Worm (Caenorhabditis elegans) whole organism, L4 larva: ENCODE results near the gene C49C8.8.

Experiments used
- F37D6.2 ChIP-seq: sonication (generic microtip); optimal IDR thresholded peaks from 2 replicates; lab custom pipeline; 2016; ENCODE audit warnings: mild to moderate bottlenecking, missing genetic modification characterization, missing compliant biosample characterization
- R02D3.7 ChIP-seq: fragments of 150-350 bp; sonication (generic microtip); optimal IDR thresholded peaks from 3 replicates; lab custom pipeline; 2014; ENCODE audit warnings: missing biosample characterization, missing genetic modification characterization
- T26A8.4 ChIP-seq: fragments of 200-800 bp; sonication (Bioruptor generic); IDR thresholded peaks from 2 replicates; pipeline ENCODE4 v1.3.6; 2022; ENCODE audit warnings: missing genetic modification characterization, missing compliant biosample characterization
- Y48G9A.11 ChIP-seq: fragments of 200-800 bp; sonication (Bioruptor generic); IDR thresholded peaks from 2 replicates; pipeline ENCODE4 v1.3.6; 2022; ENCODE audit warnings: missing genetic modification reagents, missing genetic modification characterization, missing compliant biosample characterization
- ZK337.2 ChIP-seq: fragments of 200-800 bp; sonication (Bioruptor generic); IDR thresholded peaks from 2 replicates; pipeline ENCODE4 v1.3.6; 2022; ENCODE audit warnings: missing genetic modification reagents, missing genetic modification characterization, missing compliant biosample characterization
- ZK546.5 ChIP-seq, 2 experiments: sonication (generic microtip); optimal IDR thresholded peaks; 2 replicates each; lab custom pipeline; 2017; ENCODE audit warnings: missing biosample characterization in 2 of 2, missing genetic modification characterization in 2 of 2
- aly-2 ChIP-seq: sonication (generic microtip); optimal IDR thresholded peaks from 2 replicates; lab custom pipeline; 2018; ENCODE audit warnings: missing biosample characterization, missing genetic modification characterization
- ama-1 ChIP-seq: fragments of 150-350 bp; optimal IDR thresholded peaks from 2 replicates; lab custom pipeline; 2014; ENCODE audit warnings: inconsistent platforms, mixed read lengths
- attf-4 ChIP-seq: sonication (generic microtip); optimal IDR thresholded peaks from 3 replicates; lab custom pipeline; 2017; ENCODE audit warnings: missing biosample characterization, missing genetic modification characterization
- ceh-44 ChIP-seq: fragments of 200-800 bp; sonication (Bioruptor generic); IDR thresholded peaks from 2 replicates; pipeline ENCODE4 v1.3.6; 2022; ENCODE audit warnings: missing genetic modification reagents, missing genetic modification characterization, missing compliant biosample characterization
- cey-2 ChIP-seq: sonication (generic microtip); optimal IDR thresholded peaks from 3 replicates; lab custom pipeline; 2017; ENCODE audit warnings: missing genetic modification characterization, mild to moderate bottlenecking, missing compliant biosample characterization, antibody characterized with exemption, borderline replicate concordance; ENCODE audit not compliant: insufficient read depth
- ctbp-1 ChIP-seq: fragments of 200-800 bp; sonication (Bioruptor generic); IDR thresholded peaks from 2 replicates; pipeline ENCODE4 v1.3.6; 2022; ENCODE audit warnings: missing genetic modification reagents, missing genetic modification characterization, missing compliant biosample characterization
- daf-19 ChIP-seq: fragments of 200-800 bp; sonication (Bioruptor generic); conservative IDR thresholded peaks from 2 replicates; pipeline ENCODE4 v1.3.6; 2022; ENCODE audit warnings: missing genetic modification characterization, missing compliant biosample characterization
- dmd-8 ChIP-seq: fragments of 200-800 bp; sonication (Bioruptor generic); IDR thresholded peaks from 2 replicates; pipeline ENCODE4 v1.3.6; 2022; ENCODE audit warnings: missing genetic modification characterization, missing compliant biosample characterization
- dpl-1 ChIP-seq: fragments of 150-350 bp; optimal IDR thresholded peaks from 2 replicates; lab custom pipeline; 2014; ENCODE audit warnings: missing biosample characterization, missing genetic modification reagents, missing genetic modification characterization
- egl-27 ChIP-seq: sonication (generic microtip); optimal IDR thresholded peaks from 3 replicates; lab custom pipeline; 2017; ENCODE audit warnings: missing biosample characterization, missing genetic modification reagents, missing genetic modification characterization
- egl-43 ChIP-seq: fragments of 200-800 bp; sonication (Bioruptor generic); IDR thresholded peaks from 2 replicates; pipeline ENCODE4 v1.3.6; 2022; ENCODE audit warnings: missing genetic modification reagents, missing genetic modification characterization, missing compliant biosample characterization
- fkh-10 ChIP-seq: fragments of 150-350 bp; optimal IDR thresholded peaks from 2 replicates; lab custom pipeline; 2014; ENCODE audit warnings: missing biosample characterization, missing genetic modification reagents, missing genetic modification characterization
- gei-8 ChIP-seq: fragments of 200-800 bp; sonication (Bioruptor generic); optimal IDR thresholded peaks from 2 replicates; lab custom pipeline; 2018; ENCODE audit warnings: mild to moderate bottlenecking, missing genetic modification characterization, missing compliant biosample characterization
- hlh-11 ChIP-seq: fragments of 200-800 bp; sonication (Bioruptor generic); optimal IDR thresholded peaks from 2 replicates; lab custom pipeline; 2018; ENCODE audit warnings: mild to moderate bottlenecking, missing genetic modification characterization, missing compliant biosample characterization
- hmg-1.1 ChIP-seq: fragments of 200-800 bp; sonication (Bioruptor generic); IDR thresholded peaks from 2 replicates; pipeline ENCODE4 v1.3.6; 2022; ENCODE audit warnings: missing genetic modification reagents, missing genetic modification characterization, missing compliant biosample characterization
- jun-1 ChIP-seq: fragments of 150-350 bp; optimal IDR thresholded peaks from 2 replicates; lab custom pipeline; 2014; ENCODE audit warnings: missing biosample characterization, missing genetic modification reagents, missing genetic modification characterization
- lin-1 ChIP-seq: fragments of 200-800 bp; sonication (Bioruptor generic); IDR thresholded peaks from 2 replicates; pipeline ENCODE4 v1.3.6; 2022; ENCODE audit warnings: missing genetic modification reagents, missing genetic modification characterization, missing compliant biosample characterization
- lin-13 ChIP-seq: fragments of 150-350 bp; optimal IDR thresholded peaks from 2 replicates; lab custom pipeline; 2014; ENCODE audit warnings: missing biosample characterization, missing genetic modification reagents, missing genetic modification characterization
- lin-15B ChIP-seq: fragments of 150-350 bp; sonication (generic microtip); optimal IDR thresholded peaks from 3 replicates; lab custom pipeline; 2014; ENCODE audit warnings: missing biosample characterization, missing genetic modification characterization
- lin-38 ChIP-seq: fragments of 200-800 bp; sonication (Bioruptor generic); IDR thresholded peaks from 2 replicates; pipeline ENCODE4 v1.3.6; 2022; ENCODE audit warnings: missing genetic modification reagents, missing genetic modification characterization, missing compliant biosample characterization
- mdl-1 ChIP-seq, 2 experiments: fragments of 150-350 bp in 1 of 2; sonication (generic microtip) in 1 of 2; optimal IDR thresholded peaks; 2 replicates each; lab custom pipeline; 2014 to 2017; ENCODE audit warnings: missing biosample characterization in 2 of 2, missing genetic modification characterization in 2 of 2
- mes-2 ChIP-seq: sonication (generic microtip); optimal IDR thresholded peaks from 2 replicates; lab custom pipeline; 2016; ENCODE audit warnings: missing genotype, mild to moderate bottlenecking, missing genetic modification characterization, missing compliant biosample characterization; ENCODE audit not compliant: poor library complexity, severe bottlenecking
- mxl-3 ChIP-seq: fragments of 200-800 bp; sonication (Bioruptor generic); optimal IDR thresholded peaks from 2 replicates; lab custom pipeline; 2018; ENCODE audit warnings: mild to moderate bottlenecking, missing genetic modification characterization, missing compliant biosample characterization
- nhr-102 ChIP-seq: sonication (generic microtip); optimal IDR thresholded peaks from 2 replicates; lab custom pipeline; 2016; ENCODE audit warnings: mild to moderate bottlenecking, missing genetic modification characterization, moderate library complexity, missing compliant biosample characterization
- nhr-25 ChIP-seq: sonication (generic microtip); optimal IDR thresholded peaks from 2 replicates; lab custom pipeline; 2017; ENCODE audit warnings: missing genetic modification characterization, mild to moderate bottlenecking, missing compliant biosample characterization, antibody characterized with exemption, moderate library complexity, borderline replicate concordance; ENCODE audit not compliant: insufficient read depth
- nhr-28 ChIP-seq: fragments of 150-350 bp; optimal IDR thresholded peaks from 2 replicates; lab custom pipeline; 2014; ENCODE audit warnings: missing biosample characterization, missing genetic modification characterization
- nhr-41 ChIP-seq: fragments of 200-800 bp; sonication (Bioruptor generic); IDR thresholded peaks from 2 replicates; pipeline ENCODE4 v1.3.6; 2022; ENCODE audit warnings: missing genetic modification reagents, missing genetic modification characterization, missing compliant biosample characterization
- nhr-48 ChIP-seq: sonication (generic microtip); optimal IDR thresholded peaks from 2 replicates; lab custom pipeline; 2016; ENCODE audit warnings: mild to moderate bottlenecking, missing genetic modification characterization, missing compliant biosample characterization
- nhr-6 ChIP-seq: fragments of 150-350 bp; optimal IDR thresholded peaks from 2 replicates; lab custom pipeline; 2014; ENCODE audit warnings: missing biosample characterization, missing genetic modification characterization
- nhr-76 ChIP-seq: fragments of 150-350 bp; optimal IDR thresholded peaks from 2 replicates; lab custom pipeline; 2014; ENCODE audit warnings: missing biosample characterization, missing genetic modification characterization
- nhr-77 ChIP-seq: fragments of 150-350 bp; optimal IDR thresholded peaks from 2 replicates; lab custom pipeline; 2014; ENCODE audit warnings: missing biosample characterization, missing genetic modification characterization
- pqm-1 ChIP-seq: sonication (generic microtip); optimal IDR thresholded peaks from 2 replicates; lab custom pipeline; 2017; ENCODE audit warnings: missing biosample characterization, missing genetic modification characterization
- rbr-2 ChIP-seq: sonication (generic microtip); optimal IDR thresholded peaks from 2 replicates; lab custom pipeline; 2016; ENCODE audit warnings: missing genotype, missing genetic modification characterization, missing compliant biosample characterization
- sdz-12 ChIP-seq: fragments of 200-800 bp; sonication (Bioruptor generic); optimal IDR thresholded peaks from 2 replicates; lab custom pipeline; 2018; ENCODE audit warnings: mild to moderate bottlenecking, missing genetic modification characterization, missing compliant biosample characterization
- set-16 ChIP-seq: fragments of 200-800 bp; sonication (Bioruptor generic); IDR thresholded peaks from 2 replicates; pipeline ENCODE4 v1.3.6; 2022; ENCODE audit warnings: missing genetic modification reagents, missing genetic modification characterization, missing compliant biosample characterization
- snpc-1.2 ChIP-seq: fragments of 200-800 bp; sonication (Bioruptor generic); IDR thresholded peaks from 2 replicates; pipeline ENCODE4 v1.3.6; 2022; ENCODE audit warnings: missing genetic modification reagents, missing genetic modification characterization, missing compliant biosample characterization
- spr-3 ChIP-seq: fragments of 200-800 bp; sonication (Bioruptor generic); optimal IDR thresholded peaks from 2 replicates; lab custom pipeline; 2018; ENCODE audit warnings: mild to moderate bottlenecking, missing genetic modification characterization, missing compliant biosample characterization
- tra-1 ChIP-seq: fragments of 200-800 bp; sonication (Bioruptor generic); IDR thresholded peaks from 2 replicates; pipeline ENCODE4 v1.3.6; 2022; ENCODE audit warnings: missing genetic modification reagents, missing genetic modification characterization, missing compliant biosample characterization
- unc-130 ChIP-seq: sonication (generic microtip); optimal IDR thresholded peaks from 2 replicates; lab custom pipeline; 2016; ENCODE audit warnings: missing genetic modification reagents, missing genetic modification characterization, missing compliant biosample characterization
- unc-39 ChIP-seq: sonication (generic microtip); optimal IDR thresholded peaks from 2 replicates; lab custom pipeline; 2017; ENCODE audit warnings: missing biosample characterization, missing genetic modification characterization
- unc-62 ChIP-seq, 3 experiments: fragments of 150-350 bp in 1 of 3; sonication (generic microtip); optimal IDR thresholded peaks in 2 of 3; peaks in 1 of 3; 1 replicate in 1 of 3; 2 replicates in 2 of 3; lab custom pipeline; 2014 to 2017; ENCODE audit warnings: missing biosample characterization in 3 of 3, missing genetic modification characterization in 3 of 3, missing genetic modification reagents in 3 of 3, missing genotype in 1 of 3
- zag-1 ChIP-seq: fragments of 150-350 bp; optimal IDR thresholded peaks from 2 replicates; lab custom pipeline; 2014; ENCODE audit warnings: missing biosample characterization, missing genetic modification characterization
- zfp-3 ChIP-seq: fragments of 200-800 bp; sonication (Bioruptor generic); conservative IDR thresholded peaks from 2 replicates; pipeline ENCODE4 v1.3.6; 2022; ENCODE audit warnings: missing genetic modification reagents, missing genetic modification characterization, missing compliant biosample characterization
- zip-2 ChIP-seq: fragments of 150-350 bp; optimal IDR thresholded peaks from 2 replicates; lab custom pipeline; 2014; ENCODE audit warnings: missing biosample characterization, missing genetic modification characterization

C49C8.8 gene

ce11 chrIV:8687605-8688191 lies 35.8 kb downstream of the C49C8.8 start, which contains the start of gene snrp-3 (continued):
- TF ChIP-seq Y48G9A.11 (GFP tag; lab: Robert Waterston, UW) (0 out of 2 replicates have a peak, but pooled peaks have one; percentile 26), nhr-102 (tag; lab: Kevin White, UChicago) (peak; percentile 83), hmg-1.1 (GFP tag; lab: Robert Waterston, UW) (no peak; the same call in 1 of the 2 replicates), nhr-77 (tag; lab: Kevin White, UChicago) (peak; percentile 45), attf-4 (tag; lab: Kevin White, UChicago) (no peak), tra-1 (no peak), dpl-1 (GFP tag; lab: Kevin White, UChicago) (peak; percentile 96), nhr-28 (peak; percentile 42), zip-2 (peak; percentile 47), ZK337.2 (GFP tag; lab: Robert Waterston, UW) (no peak), pqm-1 (tag; lab: Kevin White, UChicago) (peak; percentile 6), jun-1 (tag; lab: Kevin White, UChicago) (peak; percentile 3), mxl-3 (GFP tag; lab: Kevin White, UChicago) (no peak), gei-8 (GFP tag; lab: Kevin White, UChicago) (no peak), cey-2 (tag; lab: Kevin White, UChicago) (no peak), unc-39 (no peak), zfp-3 (GFP tag; lab: Robert Waterston, UW) (0 out of 2 replicates have a peak, but pooled peaks have one; percentile 60), nhr-41 (GFP tag; lab: Robert Waterston, UW) (no peak), lin-13 (peak; percentile 67), egl-27 (tag; lab: Kevin White, UChicago) (no peak), unc-62 (GFP tag; optimal IDR thresholded peaks at IDR 0.05 in 1 of 2; lab: Kevin White, UChicago) (peak in 1 of 2 experiments; percentile 93), unc-62 (tag; optimal IDR thresholded peaks at IDR 0.05; lab: Kevin White, UChicago) (no peak), fkh-10 (GFP tag; lab: Kevin White, UChicago) (peak; percentile 55), daf-19 (GFP tag; lab: Robert Waterston, UW) (no peak), aly-2 (tag; lab: Kevin White, UChicago) (no peak), mes-2 (tag; lab: Kevin White, UChicago) (no peak), T26A8.4 (GFP tag; lab: Robert Waterston, UW) (no peak; the same call in 1 of the 2 replicates), lin-38 (peak; percentile 82), ama-1 (peak; percentile 29), lin-1 (GFP tag; lab: Robert Waterston, UW) (no peak), nhr-76 (no peak), ceh-44 (GFP tag; lab: Robert Waterston, UW) (no peak), rbr-2 (tag; lab: Kevin White, UChicago) (peak; percentile 64), nhr-48 (tag; lab: Kevin White, UChicago) (peak; percentile 54), nhr-6 (tag; lab: Kevin White, UChicago) (peak; percentile 83), set-16 (no peak), sdz-12 (GFP tag; lab: Kevin White, UChicago) (no peak), lin-15B (tag; lab: Kevin White, UChicago) (peak; percentile 52), zag-1 (tag; lab: Kevin White, UChicago) (no peak), F37D6.2 (peak; percentile 49), ZK546.5 (tag; optimal IDR thresholded peaks at IDR 0.05; lab: Kevin White, UChicago) (no peak), egl-43 (no peak), nhr-25 (tag; lab: Kevin White, UChicago) (peak; percentile 53), spr-3 (no peak), snpc-1.2 (GFP tag; lab: Robert Waterston, UW) (no peak), R02D3.7 (tag; lab: Kevin White, UChicago) (no peak), mdl-1 (tag; optimal IDR thresholded peaks at IDR 0.05; lab: Kevin White, UChicago) (peak in 1 of 2 experiments; percentile 92), hlh-11 (tag; lab: Kevin White, UChicago) (no peak), dmd-8 (GFP tag; lab: Robert Waterston, UW) (no peak), ctbp-1 (no peak), unc-130 (GFP tag; lab: Kevin White, UChicago) (no peak)
